Worm (Caenorhabditis elegans): ENCODE measurements around the gene C15F1.8.

DNA sequence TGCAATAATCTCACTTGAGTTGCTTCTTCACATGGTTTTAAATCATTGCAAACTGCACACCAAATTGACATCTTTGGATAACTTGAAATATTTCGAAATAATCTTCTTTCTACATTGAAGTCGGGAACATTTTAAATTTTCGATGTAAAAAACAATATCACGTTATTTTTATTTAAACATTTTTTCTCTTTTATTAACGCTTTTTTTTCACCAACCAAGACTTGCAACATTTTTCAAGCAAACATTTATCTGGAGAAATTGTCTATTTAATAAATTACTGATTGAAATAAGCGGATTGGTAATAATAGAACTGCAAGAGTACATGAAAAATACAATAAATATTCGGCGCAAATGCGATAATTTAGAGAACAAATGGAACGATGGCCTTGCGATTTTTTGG, 7.1 kb downstream of the C15F1.8 start, which contains the start of gene C15F1.5:
- TF ChIP-seq nhr-6 (tag; optimal IDR thresholded peaks at IDR 0.05): no peak
- no peak for TF ChIP-seq lsy-2 (tag; optimal IDR thresholded peaks at IDR 0.05)
